Worm (Caenorhabditis elegans) whole organism, L1 larva: Measurements from ENCODE around the gene K06A9.3.

Experiments
- C16A3.4 ChIP-seq: fragments of 150-350 bp; optimal IDR thresholded peaks from 2 replicates; lab custom pipeline; 2014; ENCODE audit warnings: missing biosample characterization, missing genetic modification characterization
- Y116A8C.19 ChIP-seq: sonication (generic microtip); optimal IDR thresholded peaks from 2 replicates; lab custom pipeline; 2016; ENCODE audit warnings: missing compliant biosample characterization, missing genetic modification characterization, borderline replicate concordance
- aha-1 ChIP-seq: fragments of 150-350 bp; optimal IDR thresholded peaks from 2 replicates; lab custom pipeline; 2014; ENCODE audit warnings: missing biosample characterization, missing genetic modification characterization
- ama-1 ChIP-seq: fragments of 150-350 bp; optimal IDR thresholded peaks from 2 replicates; lab custom pipeline; 2014
- ceh-63 ChIP-seq: fragments of 200-800 bp; sonication (Bioruptor generic); optimal IDR thresholded peaks from 2 replicates; lab custom pipeline; 2018; ENCODE audit warnings: mild to moderate bottlenecking, missing genetic modification characterization, missing compliant biosample characterization
- ceh-8 ChIP-seq: fragments of 200-800 bp; sonication (Bioruptor generic); optimal IDR thresholded peaks from 2 replicates; lab custom pipeline; 2018; ENCODE audit warnings: mild to moderate bottlenecking, missing genetic modification characterization, moderate library complexity, missing compliant biosample characterization
- ceh-82 ChIP-seq, 3 experiments: fragments of 150-350 bp in 1 of 3; sonication (generic microtip) in 2 of 3; optimal IDR thresholded peaks; 2 replicates each; lab custom pipeline; 2014 to 2017; ENCODE audit warnings: missing biosample characterization in 3 of 3, missing genetic modification characterization in 3 of 3
- ceh-88 ChIP-seq: fragments of 200-800 bp; sonication (Bioruptor generic); IDR thresholded peaks from 2 replicates; pipeline ENCODE4 v1.3.6; 2022; ENCODE audit warnings: missing genetic modification characterization, missing compliant biosample characterization
- dpl-1 ChIP-seq, 3 experiments: fragments of 150-350 bp in 2 of 3; sonication (generic microtip) in 1 of 3; optimal IDR thresholded peaks; 2 replicates each; lab custom pipeline; 2014 to 2017; ENCODE audit warnings: missing biosample characterization in 3 of 3, missing genetic modification characterization in 3 of 3, missing genetic modification reagents in 3 of 3
- dsc-1 ChIP-seq: sonication (generic microtip); optimal IDR thresholded peaks from 2 replicates; lab custom pipeline; 2016; ENCODE audit warnings: mild to moderate bottlenecking, missing genetic modification characterization, missing compliant biosample characterization
- efl-3 ChIP-seq: fragments of 200-800 bp; sonication (Bioruptor generic); optimal IDR thresholded peaks from 2 replicates; lab custom pipeline; 2018; ENCODE audit warnings: mild to moderate bottlenecking, missing genetic modification characterization, missing compliant biosample characterization
- egl-13 ChIP-seq: sonication (generic microtip); optimal IDR thresholded peaks from 2 replicates; lab custom pipeline; 2016; ENCODE audit warnings: missing genotype, missing genetic modification reagents, missing genetic modification characterization, missing compliant biosample characterization
- egl-27 ChIP-seq, 2 experiments: fragments of 150-350 bp in 1 of 2; sonication (generic microtip); optimal IDR thresholded peaks; 3 replicates each; lab custom pipeline; 2017 to 2018; ENCODE audit warnings: missing biosample characterization in 2 of 2, missing genetic modification characterization in 2 of 2, missing genetic modification reagents in 2 of 2
- fkh-10 ChIP-seq: sonication (generic microtip); optimal IDR thresholded peaks from 2 replicates; lab custom pipeline; 2017; ENCODE audit warnings: missing biosample characterization, missing genetic modification reagents, missing genetic modification characterization
- fkh-8 ChIP-seq: sonication (generic microtip); optimal IDR thresholded peaks from 2 replicates; lab custom pipeline; 2016; ENCODE audit warnings: mild to moderate bottlenecking, missing genetic modification characterization, missing compliant biosample characterization
- fos-1 ChIP-seq: fragments of 150-350 bp; optimal IDR thresholded peaks from 2 replicates; lab custom pipeline; 2014; ENCODE audit warnings: missing biosample characterization, missing genetic modification characterization
- hlh-17 ChIP-seq: fragments of 200-800 bp; sonication (Bioruptor generic); optimal IDR thresholded peaks from 2 replicates; lab custom pipeline; 2018; ENCODE audit warnings: missing genetic modification characterization, mild to moderate bottlenecking, missing compliant biosample characterization, moderate library complexity, borderline replicate concordance
- hpl-2 ChIP-seq: fragments of 150-350 bp; optimal IDR thresholded peaks from 2 replicates; lab custom pipeline; 2014; ENCODE audit warnings: missing biosample characterization, missing genetic modification reagents, missing genetic modification characterization
- irx-1 ChIP-seq: sonication (generic microtip); optimal IDR thresholded peaks from 2 replicates; lab custom pipeline; 2016; ENCODE audit warnings: missing genetic modification characterization, missing compliant biosample characterization
- isw-1 ChIP-seq: fragments of 200-800 bp; sonication (Bioruptor generic); IDR thresholded peaks from 2 replicates; pipeline ENCODE4 v1.3.6; 2022; ENCODE audit warnings: missing genetic modification characterization, missing compliant biosample characterization
- jun-1 ChIP-seq: fragments of 150-350 bp; optimal IDR thresholded peaks from 2 replicates; lab custom pipeline; 2014; ENCODE audit warnings: missing biosample characterization, missing genetic modification reagents, missing genetic modification characterization
- lin-13 ChIP-seq: fragments of 150-350 bp; optimal IDR thresholded peaks from 2 replicates; lab custom pipeline; 2014; ENCODE audit warnings: missing biosample characterization, missing genetic modification reagents, missing genetic modification characterization
- lin-14 ChIP-seq: fragments of 200-800 bp; sonication (Bioruptor generic); optimal IDR thresholded peaks from 2 replicates; lab custom pipeline; 2018; ENCODE audit warnings: mild to moderate bottlenecking, missing genetic modification characterization, moderate library complexity, missing compliant biosample characterization
- lin-15B ChIP-seq: fragments of 150-350 bp; sonication (generic microtip); optimal IDR thresholded peaks from 3 replicates; lab custom pipeline; 2014; ENCODE audit warnings: missing biosample characterization, missing genetic modification characterization
- lin-39 ChIP-seq: fragments of 150-350 bp; optimal IDR thresholded peaks from 2 replicates; lab custom pipeline; 2014; ENCODE audit warnings: missing biosample characterization, missing genetic modification reagents, missing genetic modification characterization
- lir-3 ChIP-seq: sonication (generic microtip); optimal IDR thresholded peaks from 2 replicates; lab custom pipeline; 2016; ENCODE audit warnings: mild to moderate bottlenecking, missing genetic modification characterization, moderate library complexity, missing compliant biosample characterization; ENCODE audit not compliant: poor library complexity
- mab-9 ChIP-seq: fragments of 200-800 bp; sonication (Bioruptor generic); IDR thresholded peaks from 2 replicates; pipeline ENCODE4 v1.3.6; 2022; ENCODE audit warnings: missing genetic modification reagents, missing genetic modification characterization, missing compliant biosample characterization
- mdl-1 ChIP-seq, 2 experiments: fragments of 150-350 bp; optimal IDR thresholded peaks; 2 replicates each; lab custom pipeline; 2014 to 2017; ENCODE audit warnings: missing biosample characterization in 2 of 2, missing genetic modification characterization in 2 of 2, inconsistent platforms in 1 of 2
- mep-1 ChIP-seq: fragments of 150-350 bp; optimal IDR thresholded peaks from 2 replicates; lab custom pipeline; 2014; ENCODE audit warnings: missing biosample characterization, missing genetic modification characterization
- nhr-12 ChIP-seq: sonication (generic microtip); optimal IDR thresholded peaks from 2 replicates; lab custom pipeline; 2017; ENCODE audit warnings: missing biosample characterization, missing genetic modification characterization
- nhr-20 ChIP-seq: sonication (generic microtip); optimal IDR thresholded peaks from 2 replicates; lab custom pipeline; 2016; ENCODE audit warnings: mild to moderate bottlenecking, missing genetic modification characterization, missing compliant biosample characterization
- nhr-237 ChIP-seq: fragments of 150-350 bp; optimal IDR thresholded peaks from 2 replicates; lab custom pipeline; 2014; ENCODE audit warnings: missing biosample characterization, missing genetic modification characterization
- nhr-71 ChIP-seq: sonication (generic microtip); optimal IDR thresholded peaks from 2 replicates; lab custom pipeline; 2016; ENCODE audit warnings: mild to moderate bottlenecking, missing genetic modification characterization, moderate library complexity, missing compliant biosample characterization
- nhr-76 ChIP-seq: sonication (generic microtip); optimal IDR thresholded peaks from 2 replicates; lab custom pipeline; 2017; ENCODE audit warnings: missing biosample characterization, missing genetic modification characterization
- nhr-77 ChIP-seq: fragments of 150-350 bp; optimal IDR thresholded peaks from 2 replicates; lab custom pipeline; 2014; ENCODE audit warnings: missing biosample characterization, missing genetic modification characterization
- nhr-85 ChIP-seq: sonication (generic microtip); peaks from one replicate; lab custom pipeline; 2016; ENCODE audit warnings: missing genetic modification characterization, inconsistent platforms, missing compliant biosample characterization
- nhr-90 ChIP-seq: sonication (generic microtip); optimal IDR thresholded peaks from 2 replicates; lab custom pipeline; 2016; ENCODE audit warnings: mild to moderate bottlenecking, missing genetic modification characterization, missing compliant biosample characterization; ENCODE audit not compliant: poor library complexity
- pag-3 ChIP-seq: sonication (generic microtip); optimal IDR thresholded peaks from 2 replicates; lab custom pipeline; 2017; ENCODE audit warnings: missing genetic modification characterization, mild to moderate bottlenecking, missing compliant biosample characterization, antibody characterized with exemption, borderline replicate concordance; ENCODE audit not compliant: insufficient read depth
- pax-3 ChIP-seq: fragments of 200-800 bp; sonication (Bioruptor generic); optimal IDR thresholded peaks from 2 replicates; lab custom pipeline; 2018; ENCODE audit warnings: mild to moderate bottlenecking, missing genetic modification characterization, moderate library complexity, missing compliant biosample characterization
- snpc-4 ChIP-seq: fragments of 150-350 bp; optimal IDR thresholded peaks from 2 replicates; lab custom pipeline; 2014; ENCODE audit warnings: missing biosample characterization, missing genetic modification characterization
- sox-4 ChIP-seq: sonication (generic microtip); optimal IDR thresholded peaks from 2 replicates; lab custom pipeline; 2016; ENCODE audit warnings: missing genetic modification characterization, missing compliant biosample characterization
- sptf-1 ChIP-seq: fragments of 150-350 bp; optimal IDR thresholded peaks from 2 replicates; lab custom pipeline; 2014; ENCODE audit warnings: missing biosample characterization, missing genetic modification characterization
- swsn-7 ChIP-seq: sonication (generic microtip); optimal IDR thresholded peaks from 2 replicates; lab custom pipeline; 2016; ENCODE audit warnings: missing genetic modification characterization, missing compliant biosample characterization
- tbx-2 ChIP-seq: sonication (generic microtip); optimal IDR thresholded peaks from 2 replicates; lab custom pipeline; 2016; ENCODE audit warnings: missing genetic modification characterization, missing compliant biosample characterization
- unc-30 ChIP-seq: sonication (generic microtip); optimal IDR thresholded peaks from 2 replicates; lab custom pipeline; 2017; ENCODE audit warnings: missing biosample characterization, missing genetic modification characterization
- unc-62 ChIP-seq: fragments of 150-350 bp; optimal IDR thresholded peaks from 2 replicates; lab custom pipeline; 2014; ENCODE audit warnings: missing biosample characterization, missing genetic modification reagents, missing genetic modification characterization
- unc-98 ChIP-seq: fragments of 200-800 bp; sonication (Bioruptor generic); IDR thresholded peaks from 2 replicates; pipeline ENCODE4 v1.3.6; 2022; ENCODE audit warnings: missing genetic modification characterization, missing compliant biosample characterization
- vab-15 ChIP-seq: sonication (generic microtip); optimal IDR thresholded peaks from 2 replicates; lab custom pipeline; 2017; ENCODE audit warnings: missing genotype, mild to moderate bottlenecking, missing genetic modification characterization, missing compliant biosample characterization
- xbp-1 ChIP-seq: sonication (generic microtip); optimal IDR thresholded peaks from 2 replicates; lab custom pipeline; 2016; ENCODE audit warnings: missing genetic modification characterization, missing compliant biosample characterization
- zip-4 ChIP-seq: fragments of 200-800 bp; sonication (Bioruptor generic); optimal IDR thresholded peaks from 2 replicates; lab custom pipeline; 2018; ENCODE audit warnings: mild to moderate bottlenecking, missing genetic modification characterization, moderate library complexity, missing compliant biosample characterization
- ztf-11 ChIP-seq, 2 experiments: sonication (generic microtip); optimal IDR thresholded peaks; 2 replicates each; lab custom pipeline; 2016 to 2017; ENCODE audit warnings: missing genetic modification characterization in 2 of 2, missing biosample characterization in 1 of 2, missing compliant biosample characterization in 1 of 2
- ztf-4 ChIP-seq: fragments of 150-350 bp; optimal IDR thresholded peaks from 2 replicates; lab custom pipeline; 2014; ENCODE audit warnings: missing biosample characterization, missing genetic modification characterization

The K06A9.3 gene

DNA sequence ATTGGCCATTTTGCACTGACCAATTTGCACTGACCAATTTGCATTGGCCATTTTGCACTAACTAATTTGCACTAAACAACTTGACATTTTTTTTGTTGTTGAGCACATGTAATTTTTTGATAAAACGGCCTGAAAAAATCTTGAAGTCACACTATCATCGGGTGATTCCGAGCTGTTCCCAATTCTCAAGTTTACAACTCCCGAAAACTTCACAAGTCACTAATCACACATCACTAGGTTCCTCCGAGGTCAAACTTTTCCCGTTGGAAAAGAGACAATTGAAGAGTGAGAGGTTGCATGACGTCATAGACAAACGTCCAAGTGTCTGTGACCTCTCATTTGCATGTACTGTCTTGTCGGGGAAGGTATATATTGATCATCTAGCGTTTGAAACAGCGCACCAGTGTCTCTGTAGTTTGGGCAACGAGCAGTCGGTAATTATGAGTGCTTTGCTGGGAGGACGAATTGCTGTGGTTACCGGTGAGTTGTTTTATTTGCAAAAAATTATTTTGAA, 49.0 kb downstream of the K06A9.3 start, which contains the start of the genes D1005.10 and dhs-25 (continued):
- no peak for TF ChIP-seq ceh-8
- TF ChIP-seq isw-1 (GFP tag; lab: Robert Waterston, UW), result peak; percentile 37
- TF ChIP-seq sptf-1 (tag; lab: Kevin White, UChicago), result no peak
- TF ChIP-seq lin-14 (GFP tag; lab: Kevin White, UChicago), result peak; percentile 92
- no peak for TF ChIP-seq lir-3
- TF ChIP-seq nhr-20 (tag; lab: Kevin White, UChicago), result peak; percentile 96
- peak; percentile 89 for TF ChIP-seq nhr-77 (tag; lab: Kevin White, UChicago)
- TF ChIP-seq pag-3, result no peak
- peak; percentile 95 for TF ChIP-seq nhr-71 (tag; lab: Kevin White, UChicago)
- no peak for TF ChIP-seq lin-13 (GFP tag; lab: Kevin White, UChicago)
- peak; percentile 67 for TF ChIP-seq C16A3.4 (tag; lab: Kevin White, UChicago)
- TF ChIP-seq mab-9 (GFP tag; lab: Robert Waterston, UW), result no peak
- peak; percentile 72 for TF ChIP-seq irx-1 (tag; lab: Kevin White, UChicago)
- no peak for TF ChIP-seq sox-4 (tag; lab: Kevin White, UChicago)
- no peak for TF ChIP-seq egl-27 (tag; optimal IDR thresholded peaks at IDR 0.05; lab: Kevin White, UChicago)
- peak; percentile 61 for TF ChIP-seq fos-1
- TF ChIP-seq nhr-237 (tag; lab: Kevin White, UChicago), result no peak
- TF ChIP-seq swsn-7, result peak; percentile 74
- TF ChIP-seq unc-30, result no peak
- TF ChIP-seq ztf-4 (tag; lab: Kevin White, UChicago), result peak; percentile 66
- TF ChIP-seq lin-39, result peak; percentile 33
- peak; percentile 85 for TF ChIP-seq tbx-2 (tag; lab: Kevin White, UChicago)
- peak in 2 of 3 experiments; percentile 26 to 51 for TF ChIP-seq dpl-1 (GFP tag; optimal IDR thresholded peaks at IDR 0.05; lab: Kevin White, UChicago)
- TF ChIP-seq ztf-11 (tag; optimal IDR thresholded peaks at IDR 0.05; lab: Kevin White, UChicago), result no peak
- peak; percentile 28 for TF ChIP-seq dsc-1
- no peak for TF ChIP-seq pax-3 (tag; lab: Kevin White, UChicago)
- TF ChIP-seq xbp-1 (tag; lab: Kevin White, UChicago), result peak; percentile 77
- TF ChIP-seq fkh-10 (GFP tag; lab: Kevin White, UChicago), result no peak
- TF ChIP-seq zip-4, result peak; percentile 31
- TF ChIP-seq mep-1 (tag; lab: Kevin White, UChicago), result peak; percentile 88
- no peak for TF ChIP-seq egl-13
- no peak for TF ChIP-seq hlh-17 (GFP tag; lab: Kevin White, UChicago)
- peak; percentile 48 for TF ChIP-seq ama-1 (lab: Kevin White, UChicago)
- TF ChIP-seq nhr-76 (tag; lab: Kevin White, UChicago), result no peak
- TF ChIP-seq vab-15, result no peak
- no peak for TF ChIP-seq unc-62 (GFP tag; lab: Kevin White, UChicago)
- no peak for TF ChIP-seq fkh-8
- peak; percentile 87 for TF ChIP-seq nhr-90 (tag; lab: Kevin White, UChicago)
- TF ChIP-seq ceh-63 (GFP tag; lab: Kevin White, UChicago), result no peak
- TF ChIP-seq hpl-2 (GFP tag; lab: Kevin White, UChicago), result no peak
- no peak for TF ChIP-seq ceh-88 (GFP tag; lab: Robert Waterston, UW)
- TF ChIP-seq efl-3 (GFP tag; lab: Kevin White, UChicago), result no peak
- TF ChIP-seq unc-98, result no peak
- no peak for TF ChIP-seq nhr-12 (tag; lab: Kevin White, UChicago)
- peak; percentile 37 to 66 (median 50) for TF ChIP-seq ceh-82 (tag; optimal IDR thresholded peaks at IDR 0.05; lab: Kevin White, UChicago)
- peak in 1 of 2 experiments; percentile 90 for TF ChIP-seq mdl-1 (tag; optimal IDR thresholded peaks at IDR 0.05; lab: Kevin White, UChicago)
- TF ChIP-seq jun-1 (tag; lab: Kevin White, UChicago), result peak; percentile 61
- no peak for TF ChIP-seq aha-1 (tag; lab: Kevin White, UChicago)
- TF ChIP-seq lin-15B, result no peak
- peak; percentile 95 for TF ChIP-seq nhr-85 (tag; lab: Kevin White, UChicago)
- TF ChIP-seq Y116A8C.19 (tag; lab: Kevin White, UChicago), result no peak
- peak; percentile 56 for TF ChIP-seq snpc-4 (tag; lab: Kevin White, UChicago)
